Fruit fly (Drosophila melanogaster) whole organism, prepupa: ENCODE measurements around the gene wrm1.

Source experiments
- CG32006 ChIP-seq: fragments of 200-800 bp; sonication (Bioruptor generic); optimal IDR thresholded peaks from 3 replicates; lab custom pipeline; 2017; ENCODE audit warnings: missing biosample characterization, mild to moderate bottlenecking, missing genetic modification characterization
- CG8632 ChIP-seq: fragments of 200-800 bp; sonication (Bioruptor generic); optimal IDR thresholded peaks from 3 replicates; lab custom pipeline; 2016; ENCODE audit warnings: missing biosample characterization, missing genetic modification characterization
- Ets21C ChIP-seq: fragments of 200-800 bp; sonication (Bioruptor generic); optimal IDR thresholded peaks from 3 replicates; lab custom pipeline; 2016; ENCODE audit warnings: missing biosample characterization, missing genetic modification characterization
- Gug ChIP-seq: fragments of 200-800 bp; sonication (Bioruptor generic); IDR thresholded peaks from 2 replicates; pipeline ENCODE4 v1.3.6; 2022; ENCODE audit warnings: missing biosample characterization, missing genetic modification characterization
- Met ChIP-seq: fragments of 200-800 bp; sonication (Bioruptor generic); optimal IDR thresholded peaks from 3 replicates; lab custom pipeline; 2016; ENCODE audit warnings: missing biosample characterization, missing genetic modification characterization
- acj6 ChIP-seq: fragments of 200-800 bp; sonication (Bioruptor generic); optimal IDR thresholded peaks from 3 replicates; lab custom pipeline; 2016; ENCODE audit warnings: missing biosample characterization, missing genetic modification characterization
- esn ChIP-seq: fragments of 200-800 bp; sonication (Bioruptor generic); optimal IDR thresholded peaks from 2 replicates; lab custom pipeline; 2016; ENCODE audit warnings: missing biosample characterization, mild to moderate bottlenecking, missing genetic modification characterization, moderate library complexity
- spab ChIP-seq: fragments of 200-800 bp; sonication (Bioruptor generic); optimal IDR thresholded peaks from 2 replicates; lab custom pipeline; 2017; ENCODE audit warnings: missing biosample characterization, mild to moderate bottlenecking, missing genetic modification characterization, missing genetic modification reagents

- no peak for TF ChIP-seq Gug (GFP tag; lab: Robert Waterston, UW)
- TF ChIP-seq CG32006 (GFP tag; lab: Kevin White, UChicago) = no peak
- no peak for TF ChIP-seq Ets21C
- TF ChIP-seq esn (GFP tag; lab: Kevin White, UChicago) = no peak
- no peak for TF ChIP-seq Met
- no peak for TF ChIP-seq CG8632
- no peak for TF ChIP-seq acj6
- no peak for TF ChIP-seq spab (GFP tag; lab: Kevin White, UChicago)
Observed at dm6 chr3L:7314133-7314532, 20.9 kb downstream of the wrm1 start.
